Fruit fly (Drosophila melanogaster): ENCODE results near the gene CG42371.
A peak's percentile ranks its signal among the peaks of the same experiment; 100 is the strongest.

Gene CG42371

dm6 chr2L:2236722-2237121 lies 19.7 kb upstream of the CG42371 start, which contains the start of gene Sec24CD (continued):
- TF ChIP-seq CG17359 (tag; optimal IDR thresholded peaks at IDR 0.05) = no peak
- TF ChIP-seq Dll (GFP tag; IDR thresholded peaks at IDR 0.05; ENCODE audit: partially characterized antibody) = peak; percentile 89
- no peak for TF ChIP-seq dan (GFP tag; IDR thresholded peaks at IDR 0.05)
- no peak for TF ChIP-seq CG9437 (GFP tag; optimal IDR thresholded peaks at IDR 0.05)
- no peak for TF ChIP-seq Lim3 (GFP tag; IDR thresholded peaks at IDR 0.05)
- no peak for TF ChIP-seq ind (GFP tag; optimal IDR thresholded peaks at IDR 0.05)
- peak; percentile 97 for TF ChIP-seq chinmo (GFP tag; IDR thresholded peaks at IDR 0.05; ENCODE audit: partially characterized antibody)
- TF ChIP-seq h (optimal IDR thresholded peaks at IDR 0.05) = no peak
- no peak for TF ChIP-seq Sox102F (GFP tag; optimal IDR thresholded peaks at IDR 0.05)
- TF ChIP-seq Fer1 (GFP tag; optimal IDR thresholded peaks at IDR 0.05) = no peak
- TF ChIP-seq CG8924 (tag; optimal IDR thresholded peaks at IDR 0.05) = no peak
- no peak for TF ChIP-seq fd102C (GFP tag; optimal IDR thresholded peaks at IDR 0.05)
- TF ChIP-seq CG32772 (GFP tag; IDR thresholded peaks at IDR 0.05) = no peak
- TF ChIP-seq Jarid2 (GFP tag; optimal IDR thresholded peaks at IDR 0.05) = no peak
- TF ChIP-seq CG14860 (GFP tag; IDR thresholded peaks at IDR 0.05; ENCODE audit: partially characterized antibody) = peak; percentile 91
- no peak for TF ChIP-seq CG17328 (GFP tag; IDR thresholded peaks at IDR 0.05)
- TF ChIP-seq Bgb (GFP tag; IDR thresholded peaks at IDR 0.05; ENCODE audit: partially characterized antibody) = peak; percentile 96
- TF ChIP-seq chn (GFP tag; optimal IDR thresholded peaks at IDR 0.05) = no peak
- TF ChIP-seq Pdp1 (GFP tag; optimal IDR thresholded peaks at IDR 0.05) = no peak
- no peak for TF ChIP-seq jumu (GFP tag; optimal IDR thresholded peaks at IDR 0.05)
- no peak for TF ChIP-seq jigr1 (GFP tag; IDR thresholded peaks at IDR 0.05)
- no peak for TF ChIP-seq CTCF (GFP tag; optimal IDR thresholded peaks at IDR 0.05)
- peak; percentile 79 for TF ChIP-seq Xbp1 (GFP tag; optimal IDR thresholded peaks at IDR 0.05)
- TF ChIP-seq gcm (GFP tag; optimal IDR thresholded peaks at IDR 0.05) = no peak
- TF ChIP-seq trem (tag; optimal IDR thresholded peaks at IDR 0.05) = peak; percentile 80
- TF ChIP-seq MBD-R2 (GFP tag; IDR thresholded peaks at IDR 0.05) = peak; percentile 76
- TF ChIP-seq Hmr (GFP tag; optimal IDR thresholded peaks at IDR 0.05) = no peak
- no peak for TF ChIP-seq CG16815 (GFP tag; optimal IDR thresholded peaks at IDR 0.05)
- TF ChIP-seq Dip3 (GFP tag; optimal IDR thresholded peaks at IDR 0.05) = no peak
- no peak for TF ChIP-seq ssp (GFP tag; IDR thresholded peaks at IDR 0.05)
- TF ChIP-seq otp (GFP tag; IDR thresholded peaks at IDR 0.05) = no peak
- no peak for TF ChIP-seq CG12236 (GFP tag; optimal IDR thresholded peaks at IDR 0.05)
- TF ChIP-seq CG11456 (GFP tag; IDR thresholded peaks at IDR 0.05) = no peak
- no peak for TF ChIP-seq ERR (GFP tag; optimal IDR thresholded peaks at IDR 0.05)
- TF ChIP-seq Mrtf (GFP tag; IDR thresholded peaks at IDR 0.05) = no peak
- no peak for TF ChIP-seq CG3065 (GFP tag; optimal IDR thresholded peaks at IDR 0.05)
- no peak for TF ChIP-seq CG12942 (GFP tag; optimal IDR thresholded peaks at IDR 0.05)
- no peak for TF ChIP-seq CG7745 (tag; optimal IDR thresholded peaks at IDR 0.05)
- no peak for TF ChIP-seq da (GFP tag; optimal IDR thresholded peaks at IDR 0.05)
- peak; percentile 43 for TF ChIP-seq Dp (GFP tag; optimal IDR thresholded peaks at IDR 0.05)
- TF ChIP-seq pros (GFP tag; optimal IDR thresholded peaks at IDR 0.05) = no peak
- TF ChIP-seq D19A (tag; optimal IDR thresholded peaks at IDR 0.05) = no peak
- no peak for TF ChIP-seq sc (optimal IDR thresholded peaks at IDR 0.05)
- no peak for TF ChIP-seq sc (GFP tag; optimal IDR thresholded peaks at IDR 0.05)
- TF ChIP-seq row (GFP tag; IDR thresholded peaks at IDR 0.05) = peak; percentile 80
- no peak for TF ChIP-seq exex (tag; optimal IDR thresholded peaks at IDR 0.05)
- TF ChIP-seq NC2α (GFP tag; optimal IDR thresholded peaks at IDR 0.05) = no peak
- TF ChIP-seq CG11247 (GFP tag; IDR thresholded peaks at IDR 0.05) = no peak
- TF ChIP-seq CG4854 (GFP tag; optimal IDR thresholded peaks at IDR 0.05) = no peak
- TF ChIP-seq cato (GFP tag; optimal IDR thresholded peaks at IDR 0.05; ENCODE audit: borderline replicate concordance) = no peak
- peak; percentile 98 for TF ChIP-seq bbx (GFP tag; IDR thresholded peaks at IDR 0.05; ENCODE audit: partially characterized antibody)
- TF ChIP-seq dpn (GFP tag; optimal IDR thresholded peaks at IDR 0.05) = no peak
- TF ChIP-seq Scr (GFP tag; IDR thresholded peaks at IDR 0.05; ENCODE audit: partially characterized antibody) = peak; percentile 83

Data from whole organism, embryonic.